Worm (Caenorhabditis elegans) whole organism, L3 larva: Measurements from ENCODE around the gene str-262.

ENCODE experiments used
- ZK546.5 ChIP-seq: sonication (generic microtip); optimal IDR thresholded peaks from 2 replicates; lab custom pipeline; 2017; ENCODE audit warnings: missing biosample characterization, missing genetic modification characterization
- daf-12 ChIP-seq: fragments of 150-350 bp; optimal IDR thresholded peaks from 2 replicates; lab custom pipeline; 2014; ENCODE audit warnings: missing biosample characterization, missing genetic modification reagents, missing genetic modification characterization
- egl-27 ChIP-seq: sonication (generic microtip); optimal IDR thresholded peaks from 4 replicates; lab custom pipeline; 2017; ENCODE audit warnings: missing biosample characterization, missing genetic modification reagents, missing genetic modification characterization
- elt-2 ChIP-seq: sonication (generic microtip); optimal IDR thresholded peaks from 2 replicates; lab custom pipeline; 2016; ENCODE audit warnings: missing genetic modification reagents, mild to moderate bottlenecking, missing genetic modification characterization, missing compliant biosample characterization
- fkh-10 ChIP-seq: sonication (generic microtip); optimal IDR thresholded peaks from 2 replicates; lab custom pipeline; 2017; ENCODE audit warnings: missing biosample characterization, missing genetic modification reagents, missing genetic modification characterization
- lin-15B ChIP-seq: fragments of 150-350 bp; optimal IDR thresholded peaks from 2 replicates; lab custom pipeline; 2014; ENCODE audit warnings: missing biosample characterization, missing genetic modification characterization
- mdl-1 ChIP-seq: fragments of 150-350 bp; optimal IDR thresholded peaks from 2 replicates; lab custom pipeline; 2014; ENCODE audit warnings: missing biosample characterization, missing genetic modification characterization
- mml-1 ChIP-seq: fragments of 150-350 bp; sonication (generic microtip); optimal IDR thresholded peaks from 3 replicates; lab custom pipeline; 2014; ENCODE audit warnings: missing biosample characterization, missing genetic modification characterization
- nhr-11 ChIP-seq: fragments of 150-350 bp; optimal IDR thresholded peaks from 2 replicates; lab custom pipeline; 2014; ENCODE audit warnings: missing biosample characterization, missing genetic modification characterization
- unc-62 ChIP-seq: fragments of 150-350 bp; sonication (generic microtip); optimal IDR thresholded peaks from 4 replicates; lab custom pipeline; 2014; ENCODE audit warnings: missing biosample characterization, missing genetic modification reagents, missing genetic modification characterization
- zag-1 ChIP-seq: fragments of 150-350 bp; optimal IDR thresholded peaks from 2 replicates; lab custom pipeline; 2014; ENCODE audit warnings: missing biosample characterization, missing genetic modification characterization

- TF ChIP-seq daf-12 (tag; lab: Kevin White, UChicago) (no peak), nhr-11 (tag; lab: Kevin White, UChicago) (no peak), elt-2 (peak; percentile 21), lin-15B (tag; lab: Kevin White, UChicago) (no peak), mml-1 (tag; lab: Kevin White, UChicago) (no peak), mdl-1 (tag; lab: Kevin White, UChicago) (no peak), zag-1 (tag; lab: Kevin White, UChicago) (no peak), unc-62 (GFP tag; lab: Kevin White, UChicago) (no peak), egl-27 (tag; lab: Kevin White, UChicago) (no peak), fkh-10 (GFP tag; lab: Kevin White, UChicago) (no peak), ZK546.5 (tag; lab: Kevin White, UChicago) (no peak)
These were observed 22.3 kb upstream of the str-262 start, which contains the start of gene srbc-58 for ce11 chrV:774875-775359.
